Worm (Caenorhabditis elegans) whole organism, late embryonic: ENCODE data around the gene ggtb-1.

ENCODE experiments used
- C38D4.7 ChIP-seq: fragments of 200-800 bp; sonication (Bioruptor generic); optimal IDR thresholded peaks from 2 replicates; lab custom pipeline; 2018; ENCODE audit warnings: mild to moderate bottlenecking, missing genetic modification characterization, moderate library complexity, missing compliant biosample characterization
- F13H6.1 ChIP-seq: sonication (generic microtip); optimal IDR thresholded peaks from 2 replicates; lab custom pipeline; 2016; ENCODE audit warnings: missing genetic modification characterization, missing compliant biosample characterization
- K02D7.2 ChIP-seq: sonication (generic microtip); optimal IDR thresholded peaks from 2 replicates; lab custom pipeline; 2017; ENCODE audit warnings: mild to moderate bottlenecking, missing genetic modification characterization, missing compliant biosample characterization
- K09A11.1 ChIP-seq: sonication (generic microtip); optimal IDR thresholded peaks from 2 replicates; lab custom pipeline; 2017; ENCODE audit warnings: antibody characterized with exemption, mild to moderate bottlenecking, missing genetic modification characterization, missing compliant biosample characterization; ENCODE audit not compliant: insufficient read depth
- T23F11.4 ChIP-seq: fragments of 200-800 bp; sonication (Bioruptor generic); optimal IDR thresholded peaks from 2 replicates; lab custom pipeline; 2018; ENCODE audit warnings: mild to moderate bottlenecking, missing genetic modification characterization, missing compliant biosample characterization
- Y22D7AL.16 ChIP-seq: sonication (generic microtip); optimal IDR thresholded peaks from 2 replicates; lab custom pipeline; 2016; ENCODE audit warnings: missing genetic modification characterization, missing compliant biosample characterization
- ceh-14 ChIP-seq: sonication (generic microtip); optimal IDR thresholded peaks from 2 replicates; lab custom pipeline; 2016; ENCODE audit warnings: missing genotype, missing genetic modification characterization, missing compliant biosample characterization
- ceh-18 ChIP-seq: sonication (generic microtip); optimal IDR thresholded peaks from 2 replicates; lab custom pipeline; 2016; ENCODE audit warnings: missing genetic modification characterization, missing compliant biosample characterization
- ceh-2 ChIP-seq: sonication (generic microtip); optimal IDR thresholded peaks from 2 replicates; lab custom pipeline; 2016; ENCODE audit warnings: missing genotype, missing genetic modification characterization, missing compliant biosample characterization
- ceh-30 ChIP-seq: fragments of 150-350 bp; optimal IDR thresholded peaks from 2 replicates; lab custom pipeline; 2014; ENCODE audit warnings: missing biosample characterization, missing genetic modification characterization
- ceh-31 ChIP-seq: sonication (generic microtip); optimal IDR thresholded peaks from 2 replicates; lab custom pipeline; 2016; ENCODE audit warnings: missing genetic modification characterization, missing compliant biosample characterization
- ceh-34 ChIP-seq: sonication (generic microtip); optimal IDR thresholded peaks from 2 replicates; lab custom pipeline; 2016; ENCODE audit warnings: mild to moderate bottlenecking, missing genetic modification characterization, missing compliant biosample characterization
- ceh-45 ChIP-seq: fragments of 200-800 bp; sonication (Bioruptor generic); IDR thresholded peaks from 2 replicates; pipeline ENCODE4 v1.3.6; 2022; ENCODE audit warnings: missing genetic modification reagents, missing genetic modification characterization, missing compliant biosample characterization
- ceh-48 ChIP-seq: sonication (generic microtip); optimal IDR thresholded peaks from 2 replicates; lab custom pipeline; 2016; ENCODE audit warnings: missing genetic modification characterization, inconsistent platforms, missing compliant biosample characterization
- ceh-6 ChIP-seq: fragments of 200-800 bp; sonication (Bioruptor generic); optimal IDR thresholded peaks from 2 replicates; lab custom pipeline; 2018; ENCODE audit warnings: mild to moderate bottlenecking, missing genetic modification characterization, missing compliant biosample characterization
- che-1 ChIP-seq: sonication (generic microtip); optimal IDR thresholded peaks from 2 replicates; lab custom pipeline; 2016; ENCODE audit warnings: mild to moderate bottlenecking, missing genetic modification characterization, missing compliant biosample characterization
- eyg-1 ChIP-seq: sonication (generic microtip); optimal IDR thresholded peaks from 2 replicates; lab custom pipeline; 2016; ENCODE audit warnings: missing genotype, missing genetic modification characterization, missing compliant biosample characterization
- fkh-10 ChIP-seq: fragments of 150-350 bp; optimal IDR thresholded peaks from 2 replicates; lab custom pipeline; 2014; ENCODE audit warnings: missing biosample characterization, missing genetic modification reagents, missing genetic modification characterization
- gmeb-2 ChIP-seq: sonication (generic microtip); optimal IDR thresholded peaks from 2 replicates; lab custom pipeline; 2016; ENCODE audit warnings: missing genetic modification characterization, inconsistent platforms, missing compliant biosample characterization
- hlh-13 ChIP-seq: fragments of 200-800 bp; sonication (Bioruptor generic); optimal IDR thresholded peaks from 2 replicates; lab custom pipeline; 2018; ENCODE audit warnings: mild to moderate bottlenecking, missing genetic modification characterization, missing compliant biosample characterization
- hlh-30 ChIP-seq: sonication (generic microtip); optimal IDR thresholded peaks from 2 replicates; lab custom pipeline; 2017; ENCODE audit warnings: antibody characterized with exemption, missing genetic modification characterization, missing compliant biosample characterization; ENCODE audit not compliant: insufficient read depth
- hlh-6 ChIP-seq: sonication (generic microtip); optimal IDR thresholded peaks from 2 replicates; lab custom pipeline; 2016; ENCODE audit warnings: missing genotype, missing genetic modification characterization, missing compliant biosample characterization
- hlh-8 ChIP-seq: sonication (generic microtip); optimal IDR thresholded peaks from 2 replicates; lab custom pipeline; 2016; ENCODE audit warnings: missing genotype, missing genetic modification characterization, missing compliant biosample characterization
- lim-6 ChIP-seq: sonication (generic microtip); optimal IDR thresholded peaks from 2 replicates; lab custom pipeline; 2016; ENCODE audit warnings: missing genetic modification characterization, missing compliant biosample characterization
- lin-11 ChIP-seq: fragments of 200-800 bp; sonication (Bioruptor generic); optimal IDR thresholded peaks from 2 replicates; lab custom pipeline; 2018; ENCODE audit warnings: mild to moderate bottlenecking, missing genetic modification characterization, missing compliant biosample characterization
- madf-2 ChIP-seq: sonication (generic microtip); optimal IDR thresholded peaks from 2 replicates; lab custom pipeline; 2017; ENCODE audit warnings: missing genetic modification characterization, missing compliant biosample characterization
- nfya-1 ChIP-seq: sonication (generic microtip); optimal IDR thresholded peaks from 2 replicates; lab custom pipeline; 2017; ENCODE audit warnings: missing genetic modification characterization, mild to moderate bottlenecking, missing compliant biosample characterization, antibody characterized with exemption, moderate library complexity
- nhr-11 ChIP-seq: fragments of 150-350 bp; optimal IDR thresholded peaks from 2 replicates; lab custom pipeline; 2014; ENCODE audit warnings: missing biosample characterization, missing genetic modification characterization
- nhr-232 ChIP-seq: sonication (generic microtip); optimal IDR thresholded peaks from 2 replicates; lab custom pipeline; 2016; ENCODE audit warnings: missing genetic modification characterization, missing compliant biosample characterization
- odd-2 ChIP-seq: sonication (generic microtip); optimal IDR thresholded peaks from 2 replicates; lab custom pipeline; 2017; ENCODE audit warnings: antibody characterized with exemption, mild to moderate bottlenecking, missing genetic modification characterization, missing compliant biosample characterization
- pag-3 ChIP-seq: sonication (generic microtip); optimal IDR thresholded peaks from 2 replicates; lab custom pipeline; 2016; ENCODE audit warnings: missing compliant biosample characterization, missing genetic modification characterization, borderline replicate concordance
- pat-9 ChIP-seq: fragments of 200-800 bp; sonication (Bioruptor generic); optimal IDR thresholded peaks from 2 replicates; lab custom pipeline; 2018; ENCODE audit warnings: mild to moderate bottlenecking, missing genetic modification characterization, moderate library complexity, missing compliant biosample characterization
- pax-1 ChIP-seq: fragments of 150-350 bp; optimal IDR thresholded peaks from 2 replicates; lab custom pipeline; 2014; ENCODE audit warnings: missing biosample characterization, missing genetic modification characterization
- pha-4 ChIP-seq: fragments of 150-350 bp; optimal IDR thresholded peaks from 2 replicates; lab custom pipeline; 2018; ENCODE audit warnings: missing biosample characterization, missing genetic modification reagents, missing genetic modification characterization
- pros-1 ChIP-seq: fragments of 150-350 bp; optimal IDR thresholded peaks from 2 replicates; lab custom pipeline; 2014; ENCODE audit warnings: missing biosample characterization, missing genetic modification reagents, missing genetic modification characterization
- ref-2 ChIP-seq: sonication (generic microtip); optimal IDR thresholded peaks from 2 replicates; lab custom pipeline; 2016; ENCODE audit warnings: missing genetic modification characterization, missing compliant biosample characterization
- rnt-1 ChIP-seq: sonication (generic microtip); optimal IDR thresholded peaks from 2 replicates; lab custom pipeline; 2016; ENCODE audit warnings: missing genetic modification characterization, missing compliant biosample characterization
- sox-2 ChIP-seq: fragments of 200-800 bp; sonication (Bioruptor generic); IDR thresholded peaks from 2 replicates; pipeline ENCODE4 v1.3.6; 2022; ENCODE audit warnings: missing genetic modification reagents, missing genetic modification characterization, missing compliant biosample characterization
- sox-4 ChIP-seq: sonication (generic microtip); optimal IDR thresholded peaks from 2 replicates; lab custom pipeline; 2017; ENCODE audit warnings: mild to moderate bottlenecking, missing genetic modification characterization, inconsistent platforms, missing compliant biosample characterization
- tbx-2 ChIP-seq: sonication (generic microtip); optimal IDR thresholded peaks from 2 replicates; lab custom pipeline; 2016; ENCODE audit warnings: missing genetic modification characterization, missing compliant biosample characterization
- tbx-7 ChIP-seq: sonication (generic microtip); optimal IDR thresholded peaks from 2 replicates; lab custom pipeline; 2016; ENCODE audit warnings: missing genotype, missing genetic modification characterization, missing compliant biosample characterization
- unc-3 ChIP-seq, 2 experiments: fragments of 200-800 bp in 1 of 2; sonication (Bioruptor generic) in 1 of 2; sonication (generic microtip) in 1 of 2; conservative IDR thresholded peaks in 1 of 2; optimal IDR thresholded peaks in 1 of 2; 2 replicates each; pipeline versions ENCODE4 v1.3.6 to Lab custom; 2016 to 2022; ENCODE audit warnings: missing compliant biosample characterization in 2 of 2, missing genetic modification characterization in 2 of 2, missing genetic modification reagents in 1 of 2
- unc-42 ChIP-seq: sonication (generic microtip); optimal IDR thresholded peaks from 2 replicates; lab custom pipeline; 2016; ENCODE audit warnings: missing genotype, missing genetic modification characterization, missing compliant biosample characterization
- unc-86 ChIP-seq: sonication (generic microtip); optimal IDR thresholded peaks from 2 replicates; lab custom pipeline; 2016; ENCODE audit warnings: missing genetic modification characterization, missing compliant biosample characterization
- zip-5 ChIP-seq: sonication (generic microtip); optimal IDR thresholded peaks from 2 replicates; lab custom pipeline; 2016; ENCODE audit warnings: missing genetic modification characterization, missing compliant biosample characterization

ggtb-1 gene

ce11 chrIII:7179538-7180301, 46.2 kb downstream of the ggtb-1 start, which contains the start of the genes rps-14 and rpl-36 (continued):
- TF ChIP-seq pat-9 (tag; lab: Kevin White, UChicago) (no peak), hlh-8 (tag; lab: Kevin White, UChicago) (no peak), ref-2 (tag; lab: Kevin White, UChicago) (peak; percentile 2), pha-4 (no peak), unc-86 (tag; lab: Kevin White, UChicago) (peak; percentile 26), nhr-232 (tag; lab: Kevin White, UChicago) (no peak), tbx-7 (tag; lab: Kevin White, UChicago) (no peak), ceh-18 (tag; lab: Kevin White, UChicago) (peak; percentile 27), pax-1 (peak; percentile 81), K02D7.2 (tag; lab: Kevin White, UChicago) (no peak), pag-3 (tag; lab: Kevin White, UChicago) (no peak), hlh-30 (tag; lab: Kevin White, UChicago) (no peak), ceh-34 (peak; percentile 13), T23F11.4 (GFP tag; lab: Kevin White, UChicago) (no peak), ceh-31 (tag; lab: Kevin White, UChicago) (peak; percentile 46), ceh-30 (tag; lab: Kevin White, UChicago) (peak; percentile 14), lin-11 (tag; lab: Kevin White, UChicago) (no peak)

- no peak for TF ChIP-seq hlh-6 (tag; lab: Kevin White, UChicago)
- no peak for TF ChIP-seq eyg-1 (tag; lab: Kevin White, UChicago)
- no peak for TF ChIP-seq rnt-1
- TF ChIP-seq ceh-14 (tag; lab: Kevin White, UChicago): no peak
- TF ChIP-seq fkh-10 (GFP tag; lab: Kevin White, UChicago): no peak
- TF ChIP-seq pag-3 (tag; lab: Kevin White, UChicago): no peak
- TF ChIP-seq sox-4: no peak
- TF ChIP-seq zip-5 (tag; lab: Kevin White, UChicago): no peak
- TF ChIP-seq ceh-2: no peak
- no peak for TF ChIP-seq nhr-11 (tag; lab: Kevin White, UChicago)
- TF ChIP-seq pax-1: no peak
- TF ChIP-seq ref-2 (tag; lab: Kevin White, UChicago): no peak
- no peak for TF ChIP-seq nfya-1
- no peak for TF ChIP-seq ceh-45 (GFP tag; lab: Robert Waterston, UW)
- no peak for TF ChIP-seq gmeb-2 (tag; lab: Kevin White, UChicago)
- no peak for TF ChIP-seq ceh-6 (GFP tag; lab: Kevin White, UChicago)
- TF ChIP-seq odd-2 (tag; lab: Kevin White, UChicago): no peak
- no peak for TF ChIP-seq F13H6.1 (tag; lab: Kevin White, UChicago)
- no peak for TF ChIP-seq lim-6 (tag; lab: Kevin White, UChicago)
- TF ChIP-seq madf-2 (tag; lab: Kevin White, UChicago): no peak
Observed at ce11 chrIII:7180613-7181012, 47.0 kb downstream of the ggtb-1 start, which contains the start of gene ndab-2. TSS of gene ndab-2 (plus strand) at chrIII:7180752.

DNA sequence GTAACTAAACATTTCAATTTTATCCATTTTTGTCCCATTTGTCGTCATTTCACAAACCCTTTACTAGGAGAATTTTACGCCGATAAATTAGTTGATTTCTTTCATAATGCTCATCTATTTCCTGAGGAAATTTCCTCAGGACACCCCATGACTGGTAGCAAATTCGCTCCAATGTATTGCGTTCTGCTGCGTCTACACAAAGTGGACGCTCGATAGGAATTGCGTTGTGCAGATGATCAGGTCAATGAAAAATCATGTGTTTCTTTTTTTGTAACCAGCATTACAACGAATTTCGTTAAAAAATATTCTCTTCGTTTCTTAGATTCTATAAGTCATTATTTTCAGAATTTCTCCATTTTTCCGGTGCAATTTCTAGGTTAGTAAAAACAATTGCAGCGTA, 48.3 kb downstream of the ggtb-1 start, which contains the start of gene epg-4:
epg-4 (plus strand) TSS at position 346 of the 400 bp plus-strand sequence.
- TF ChIP-seq ceh-18 (tag; lab: Kevin White, UChicago) (peak; percentile 12), tbx-7 (tag; lab: Kevin White, UChicago) (no peak), hlh-13 (GFP tag; lab: Kevin White, UChicago) (no peak), eyg-1 (tag; lab: Kevin White, UChicago) (no peak), pros-1 (tag; lab: Kevin White, UChicago) (no peak), unc-86 (tag; lab: Kevin White, UChicago) (no peak), K09A11.1 (no peak), pag-3 (tag; lab: Kevin White, UChicago) (no peak), nhr-232 (tag; lab: Kevin White, UChicago) (no peak), nfya-1 (no peak), ceh-34 (no peak), C38D4.7 (GFP tag; lab: Kevin White, UChicago) (no peak), hlh-30 (tag; lab: Kevin White, UChicago) (peak; percentile 91), ref-2 (tag; lab: Kevin White, UChicago) (peak; percentile 32), tbx-2 (tag; lab: Kevin White, UChicago) (peak; percentile 22), Y22D7AL.16 (tag; lab: Kevin White, UChicago) (no peak), madf-2 (tag; lab: Kevin White, UChicago) (no peak), zip-5 (tag; lab: Kevin White, UChicago) (no peak), pat-9 (tag; lab: Kevin White, UChicago) (no peak), T23F11.4 (GFP tag; lab: Kevin White, UChicago) (no peak), ceh-48 (tag; lab: Kevin White, UChicago) (no peak), che-1 (tag; lab: Kevin White, UChicago) (no peak), sox-2 (GFP tag; lab: Robert Waterston, UW) (no peak), unc-42 (peak; percentile 3), unc-3 (GFP tag; conservative IDR thresholded peaks at IDR 0.05; lab: Robert Waterston, UW) (no peak), unc-3 (tag; optimal IDR thresholded peaks at IDR 0.05; lab: Kevin White, UChicago) (no peak)
